Fruit fly (Drosophila melanogaster) whole organism, embryonic: Measurements from ENCODE around the gene Stat92E.

Experiments used
- ATbp ChIP-seq: fragments of 200-800 bp; sonication (Bioruptor generic); optimal IDR thresholded peaks from 2 replicates; lab custom pipeline; 2017; ENCODE audit warnings: missing biosample characterization, mild to moderate bottlenecking, missing genetic modification characterization, missing genetic modification reagents
- Atf-2 ChIP-seq: fragments of 200-800 bp; sonication (Bioruptor generic); optimal IDR thresholded peaks from 2 replicates; lab custom pipeline; 2016; ENCODE audit warnings: missing biosample characterization, missing genetic modification characterization
- CG1024 ChIP-seq: fragments of 200-800 bp; sonication (Bioruptor generic); IDR thresholded peaks from 2 replicates; pipeline ENCODE4 v1.3.6; 2022; ENCODE audit warnings: missing biosample characterization, missing genetic modification characterization
- CG10654 ChIP-seq: fragments of 200-800 bp; sonication (Bioruptor generic); optimal IDR thresholded peaks from 2 replicates; lab custom pipeline; 2016; ENCODE audit warnings: missing biosample characterization, missing genetic modification characterization
- CG13296 ChIP-seq: fragments of 200-800 bp; sonication (Bioruptor generic); optimal IDR thresholded peaks from 3 replicates; lab custom pipeline; 2018; ENCODE audit warnings: missing biosample characterization, mild to moderate bottlenecking, missing genetic modification characterization
- CG14860 ChIP-seq: fragments of 200-800 bp; sonication (Bioruptor generic); IDR thresholded peaks from 3 replicates; pipeline ENCODE4 v1.3.6; 2022; ENCODE audit warnings: missing biosample characterization, missing genetic modification characterization; ENCODE audit not compliant: partially characterized antibody
- CG15696 ChIP-seq: fragments of 200-800 bp; sonication (Bioruptor generic); optimal IDR thresholded peaks from 2 replicates; lab custom pipeline; 2019; ENCODE audit warnings: missing biosample characterization, mild to moderate bottlenecking, missing genetic modification characterization, moderate library complexity
- CG18011 ChIP-seq: fragments of 200-800 bp; sonication (Bioruptor generic); optimal IDR thresholded peaks from 2 replicates; lab custom pipeline; 2017; ENCODE audit warnings: missing biosample characterization, missing genetic modification characterization, mild to moderate bottlenecking, moderate library complexity, missing genotype
- CG4707 ChIP-seq: fragments of 200-800 bp; sonication (Bioruptor generic); optimal IDR thresholded peaks from 2 replicates; lab custom pipeline; 2018; ENCODE audit warnings: missing biosample characterization, mild to moderate bottlenecking, missing genetic modification characterization, moderate library complexity
- CG5180 ChIP-seq: fragments of 200-800 bp; sonication (Bioruptor generic); optimal IDR thresholded peaks from 3 replicates; lab custom pipeline; 2017; ENCODE audit warnings: missing biosample characterization, missing genetic modification characterization, mild to moderate bottlenecking, moderate library complexity, missing genetic modification reagents
- CG6689 ChIP-seq: fragments of 200-800 bp; sonication (Bioruptor generic); IDR thresholded peaks from 2 replicates; pipeline ENCODE4 v1.3.6; 2022; ENCODE audit warnings: missing biosample characterization, missing genetic modification characterization
- CG8924 ChIP-seq: fragments of 200-800 bp; optimal IDR thresholded peaks from 3 replicates; lab custom pipeline; 2019; ENCODE audit warnings: missing biosample characterization, mild to moderate bottlenecking, missing genetic modification characterization, moderate library complexity
- CG9797 ChIP-seq: fragments of 200-800 bp; sonication (Bioruptor generic); optimal IDR thresholded peaks from 3 replicates; lab custom pipeline; 2018; ENCODE audit warnings: missing biosample characterization, mild to moderate bottlenecking, missing genetic modification characterization
- CG9932 ChIP-seq: fragments of 200-800 bp; sonication (Bioruptor generic); IDR thresholded peaks from 2 replicates; pipeline ENCODE4 v1.3.6; 2022; ENCODE audit warnings: missing biosample characterization, missing genetic modification characterization
- CTCF ChIP-seq: fragments of 200-800 bp; sonication (Bioruptor generic); optimal IDR thresholded peaks from 2 replicates; lab custom pipeline; 2017; ENCODE audit warnings: missing biosample characterization, mild to moderate bottlenecking, missing genetic modification characterization, moderate library complexity
- Dp ChIP-seq: fragments of 200-800 bp; sonication (Bioruptor generic); optimal IDR thresholded peaks from 2 replicates; lab custom pipeline; 2018; ENCODE audit warnings: missing biosample characterization, mild to moderate bottlenecking, missing genetic modification characterization, moderate library complexity
- Hmr ChIP-seq: fragments of 200-800 bp; sonication (Bioruptor generic); optimal IDR thresholded peaks from 3 replicates; lab custom pipeline; 2017; ENCODE audit warnings: mild to moderate bottlenecking, missing biosample characterization, missing genetic modification reagents, missing genetic modification characterization
- Hr39 ChIP-seq: fragments of >200 bp; optimal IDR thresholded peaks from 2 replicates; lab custom pipeline; 2017
- Ravus ChIP-seq: fragments of 200-800 bp; sonication (Bioruptor generic); IDR thresholded peaks from 2 replicates; pipeline ENCODE4 v1.3.6; 2022; ENCODE audit warnings: missing biosample characterization, missing genetic modification characterization
- Rfx ChIP-seq: fragments of 200-800 bp; sonication (Bioruptor generic); IDR thresholded peaks from 2 replicates; pipeline ENCODE4 v1.3.6; 2022; ENCODE audit warnings: missing biosample characterization, missing genetic modification characterization
- Usf ChIP-seq: fragments of 200-800 bp; sonication (Bioruptor generic); optimal IDR thresholded peaks from 2 replicates; lab custom pipeline; 2017; ENCODE audit warnings: missing genotype, missing biosample characterization, missing genetic modification characterization
- Vsx1 ChIP-seq: fragments of 200-800 bp; sonication (Bioruptor generic); optimal IDR thresholded peaks from 2 replicates; lab custom pipeline; 2017; ENCODE audit warnings: missing biosample characterization, mild to moderate bottlenecking, missing genetic modification characterization, missing genetic modification reagents
- ab ChIP-seq: fragments of 200-800 bp; sonication (Bioruptor generic); optimal IDR thresholded peaks from 2 replicates; lab custom pipeline; 2016; ENCODE audit warnings: missing biosample characterization, missing genetic modification characterization
- al ChIP-seq: fragments of 200-800 bp; sonication (Bioruptor generic); IDR thresholded peaks from 2 replicates; pipeline ENCODE4 v1.3.6; 2022; ENCODE audit warnings: missing biosample characterization, missing genetic modification characterization
- bcd ChIP-seq: fragments of 200-800 bp; sonication (Bioruptor generic); optimal IDR thresholded peaks from 2 replicates; lab custom pipeline; 2017; ENCODE audit warnings: missing biosample characterization, mild to moderate bottlenecking, missing genetic modification characterization
- disco-r ChIP-seq: fragments of 200-800 bp; sonication (Bioruptor generic); optimal IDR thresholded peaks from 2 replicates; lab custom pipeline; 2016; ENCODE audit warnings: missing biosample characterization, missing genetic modification characterization
- dmrt99B ChIP-seq: fragments of 200-800 bp; sonication (Bioruptor generic); optimal IDR thresholded peaks from 2 replicates; lab custom pipeline; 2018; ENCODE audit warnings: missing biosample characterization, mild to moderate bottlenecking, missing genetic modification characterization, moderate library complexity
- ewg ChIP-seq: fragments of 200-800 bp; sonication (Bioruptor generic); optimal IDR thresholded peaks from 3 replicates; lab custom pipeline; 2017; ENCODE audit warnings: mild to moderate bottlenecking, missing biosample characterization, missing genetic modification reagents, missing genetic modification characterization
- grn ChIP-seq: fragments of 200-800 bp; sonication (Bioruptor generic); optimal IDR thresholded peaks from 3 replicates; lab custom pipeline; 2017; ENCODE audit warnings: missing biosample characterization, missing genetic modification characterization
- gro ChIP-seq: fragments of 200-800 bp; sonication (Bioruptor generic); optimal IDR thresholded peaks from 2 replicates; lab custom pipeline; 2016; ENCODE audit warnings: missing biosample characterization, missing genetic modification characterization
- ham ChIP-seq: fragments of 200-800 bp; sonication (Bioruptor generic); IDR thresholded peaks from 2 replicates; pipeline ENCODE4 v1.3.6; 2022; ENCODE audit warnings: missing biosample characterization, missing genetic modification characterization
- her ChIP-seq: fragments of 200-800 bp; sonication (Bioruptor generic); optimal IDR thresholded peaks from 2 replicates; lab custom pipeline; 2016; ENCODE audit warnings: missing biosample characterization, missing genetic modification characterization
- hth ChIP-seq: fragments of >200 bp; optimal IDR thresholded peaks from 2 replicates; lab custom pipeline; 2017; ENCODE audit warnings: inconsistent platforms
- jumu ChIP-seq: fragments of 200-800 bp; sonication (Bioruptor generic); optimal IDR thresholded peaks from 3 replicates; lab custom pipeline; 2016; ENCODE audit warnings: missing biosample characterization, missing genetic modification characterization
- lov ChIP-seq, 2 experiments: fragments of 200-800 bp in 1 of 2; fragments of >200 bp in 1 of 2; sonication (Bioruptor generic) in 1 of 2; IDR thresholded peaks in 1 of 2; optimal IDR thresholded peaks in 1 of 2; 2 replicates in 1 of 2; 3 replicates in 1 of 2; pipeline versions ENCODE4 v1.3.6 to Lab custom; 2017 to 2022; ENCODE audit warnings: missing biosample characterization in 1 of 2, missing genetic modification characterization in 1 of 2
- mld ChIP-seq: fragments of 200-800 bp; sonication (Bioruptor generic); IDR thresholded peaks from 3 replicates; pipeline ENCODE4 v1.3.6; 2022; ENCODE audit warnings: missing biosample characterization, missing genetic modification characterization; ENCODE audit not compliant: partially characterized antibody
- nom ChIP-seq: fragments of 200-800 bp; sonication (Bioruptor generic); optimal IDR thresholded peaks from 2 replicates; lab custom pipeline; 2017; ENCODE audit warnings: missing biosample characterization, missing genetic modification characterization, mild to moderate bottlenecking, moderate library complexity, missing genetic modification reagents
- onecut ChIP-seq: fragments of 200-800 bp; sonication (Bioruptor generic); IDR thresholded peaks from 2 replicates; pipeline ENCODE4 v1.3.6; 2022; ENCODE audit warnings: missing biosample characterization, missing genetic modification characterization
- pan ChIP-seq, 4 experiments: fragments of >200 bp in 3 of 4; fragments of 200-800 bp in 1 of 4; sonication (Bioruptor generic) in 1 of 4; optimal IDR thresholded peaks in 3 of 4; IDR thresholded peaks in 1 of 4; 2 replicates each; pipeline versions ENCODE4 v1.3.6 to Lab custom; 2017 to 2022; ENCODE audit warnings: missing biosample characterization in 2 of 4, missing genetic modification characterization in 2 of 4, mixed read lengths in 1 of 4
- peb ChIP-seq: fragments of 200-800 bp; sonication (Bioruptor generic); IDR thresholded peaks from 2 replicates; pipeline ENCODE4 v1.3.6; 2022; ENCODE audit warnings: missing biosample characterization, missing genetic modification characterization
- pfk ChIP-seq: fragments of 200-800 bp; sonication (Bioruptor generic); optimal IDR thresholded peaks from 2 replicates; lab custom pipeline; 2018; ENCODE audit warnings: missing biosample characterization, mild to moderate bottlenecking, missing genetic modification characterization, moderate library complexity
- sc ChIP-seq, 3 experiments: fragments of >200 bp in 2 of 3; fragments of 200-800 bp in 1 of 3; sonication (Bioruptor generic) in 1 of 3; optimal IDR thresholded peaks; 2 replicates in 2 of 3; 3 replicates in 1 of 3; lab custom pipeline; 2017; ENCODE audit warnings: mild to moderate bottlenecking in 1 of 3, missing biosample characterization in 1 of 3, missing genetic modification characterization in 1 of 3, missing genetic modification reagents in 1 of 3
- sima ChIP-seq: fragments of 200-800 bp; sonication (Bioruptor generic); optimal IDR thresholded peaks from 2 replicates; lab custom pipeline; 2016; ENCODE audit warnings: missing biosample characterization, missing genetic modification characterization
- sisA ChIP-seq: fragments of 200-800 bp; sonication (Bioruptor generic); IDR thresholded peaks from 2 replicates; pipeline ENCODE4 v1.3.6; 2022; ENCODE audit warnings: missing biosample characterization, missing genetic modification characterization
- slbo ChIP-seq: fragments of 200-800 bp; sonication (Bioruptor generic); IDR thresholded peaks from 2 replicates; pipeline ENCODE4 v1.3.6; 2022; ENCODE audit warnings: missing biosample characterization, missing genetic modification characterization
- sna ChIP-seq: fragments of 200-800 bp; sonication (Bioruptor generic); IDR thresholded peaks from 2 replicates; pipeline ENCODE4 v1.3.6; 2022; ENCODE audit warnings: missing biosample characterization, missing genetic modification characterization; ENCODE audit not compliant: partially characterized antibody
- trem ChIP-seq: fragments of 200-800 bp; optimal IDR thresholded peaks from 3 replicates; lab custom pipeline; 2019; ENCODE audit warnings: missing biosample characterization, mild to moderate bottlenecking, missing genetic modification characterization, moderate library complexity
- unpg ChIP-seq: fragments of 200-800 bp; sonication (Bioruptor generic); optimal IDR thresholded peaks from 3 replicates; lab custom pipeline; 2018; ENCODE audit warnings: missing biosample characterization, mild to moderate bottlenecking, missing genetic modification characterization, moderate library complexity

Stat92E gene

dm6 chr3R:20550632-20551486 is 1.3 kb downstream of the Stat92E start (continued):
- peak; percentile 73 for TF ChIP-seq unpg (GFP tag; lab: Kevin White, UChicago)
- peak; percentile 47 for TF ChIP-seq bcd (GFP tag; lab: Kevin White, UChicago)
- peak; percentile 95 for TF ChIP-seq ATbp (GFP tag; lab: Kevin White, UChicago)
- TF ChIP-seq CG18011 (GFP tag; lab: Kevin White, UChicago), result peak; percentile 61
- TF ChIP-seq hth, result no peak
- TF ChIP-seq al (GFP tag; lab: Robert Waterston, UW), result no peak
- TF ChIP-seq Usf (GFP tag; lab: Kevin White, UChicago), result no peak
- TF ChIP-seq ham (GFP tag; lab: Robert Waterston, UW), result no peak
- TF ChIP-seq her (GFP tag; lab: Kevin White, UChicago), result peak; percentile 32
- peak; percentile 93 for TF ChIP-seq CG4707
- TF ChIP-seq Hr39 (lab: Kevin White, UChicago), result no peak
- peak; percentile 76 for TF ChIP-seq sna
- TF ChIP-seq jumu (GFP tag; lab: Kevin White, UChicago), result peak; percentile 12
- peak; percentile 79 for TF ChIP-seq onecut (GFP tag; lab: Robert Waterston, UW)
- TF ChIP-seq sima (GFP tag; lab: Kevin White, UChicago), result no peak
- no peak for TF ChIP-seq pan (optimal IDR thresholded peaks at IDR 0.05; lab: Kevin White, UChicago)
- TF ChIP-seq pan (GFP tag; optimal IDR thresholded peaks at IDR 0.05 in 1 of 2, IDR thresholded peaks at IDR 0.05 in 1 of 2), result peak in 1 of 2 experiments; percentile 28
- TF ChIP-seq pfk (GFP tag; lab: Kevin White, UChicago), result peak; percentile 76
- peak; percentile 68 for TF ChIP-seq gro (GFP tag; lab: Kevin White, UChicago)
- peak; percentile 97 for TF ChIP-seq mld (GFP tag; lab: Robert Waterston, UW)
- TF ChIP-seq CG8924 (tag; lab: Kevin White, UChicago), result peak; percentile 81
- TF ChIP-seq lov (optimal IDR thresholded peaks at IDR 0.05; lab: Kevin White, UChicago), result no peak
- no peak for TF ChIP-seq lov (GFP tag; IDR thresholded peaks at IDR 0.05; lab: Robert Waterston, UW)
- TF ChIP-seq trem (tag; lab: Kevin White, UChicago), result peak; percentile 2
- no peak for TF ChIP-seq sisA (GFP tag; lab: Robert Waterston, UW)
- peak; percentile 63 for TF ChIP-seq disco-r (GFP tag; lab: Kevin White, UChicago)
- TF ChIP-seq CG15696 (tag; lab: Kevin White, UChicago), result peak; percentile 91
- peak; percentile 90 for TF ChIP-seq CG5180
- TF ChIP-seq CG6689 (GFP tag; lab: Robert Waterston, UW), result peak; percentile 24; the same call in 1 of the 2 replicates
- TF ChIP-seq CG14860 (GFP tag; lab: Robert Waterston, UW), result peak; percentile 92
- TF ChIP-seq grn (GFP tag; lab: Kevin White, UChicago), result peak; percentile 67
- TF ChIP-seq CG13296 (GFP tag; lab: Kevin White, UChicago), result peak; percentile 86
- TF ChIP-seq Rfx, result peak; percentile 42
- TF ChIP-seq Dp (GFP tag; lab: Kevin White, UChicago), result peak; percentile 53
- peak; percentile 26; the same call in 1 of the 2 replicates for TF ChIP-seq slbo (GFP tag; lab: Robert Waterston, UW)
- peak; percentile 42 for TF ChIP-seq dmrt99B (tag; lab: Kevin White, UChicago)
- TF ChIP-seq sc (optimal IDR thresholded peaks at IDR 0.05; lab: Kevin White, UChicago), result no peak
- TF ChIP-seq sc (GFP tag; optimal IDR thresholded peaks at IDR 0.05; lab: Kevin White, UChicago), result peak; percentile 57
- peak; percentile 22; the same call in 1 of the 2 replicates for TF ChIP-seq CG1024 (GFP tag; lab: Robert Waterston, UW)
- TF ChIP-seq CTCF (GFP tag; lab: Kevin White, UChicago), result peak; percentile 19
- TF ChIP-seq Ravus (GFP tag; lab: Robert Waterston, UW), result no peak
- peak; percentile 30 for TF ChIP-seq CG10654 (GFP tag; lab: Kevin White, UChicago)
- peak; percentile 73 for TF ChIP-seq Hmr (GFP tag; lab: Kevin White, UChicago)
- peak; percentile 41 for TF ChIP-seq Atf-2
- no peak for TF ChIP-seq peb
- no peak for TF ChIP-seq ewg
- peak; percentile 67 for TF ChIP-seq nom
- peak; percentile 55 for TF ChIP-seq CG9932 (GFP tag; lab: Robert Waterston, UW)
- peak; percentile 54 for TF ChIP-seq Vsx1 (GFP tag; lab: Kevin White, UChicago)
- no peak for TF ChIP-seq ab (GFP tag; lab: Kevin White, UChicago)
- peak; percentile 28 for TF ChIP-seq CG9797 (GFP tag; lab: Kevin White, UChicago)
